Worm (Caenorhabditis elegans): ENCODE data around the gene rbm-42.

- TF ChIP-seq elt-1 (tag; optimal IDR thresholded peaks at IDR 0.05; ENCODE audit: borderline replicate concordance, insufficient read depth) = no peak
- TF ChIP-seq nhr-12 (tag; optimal IDR thresholded peaks at IDR 0.05) = no peak
- TF ChIP-seq mab-5 (tag; optimal IDR thresholded peaks at IDR 0.05) = no peak
- TF ChIP-seq cnd-1 (tag; optimal IDR thresholded peaks at IDR 0.05) = no peak
- no peak for TF ChIP-seq ces-1 (GFP tag; optimal IDR thresholded peaks at IDR 0.05)
- TF ChIP-seq unc-39 (tag; optimal IDR thresholded peaks at IDR 0.05) = no peak
- no peak for TF ChIP-seq unc-62 (GFP tag; optimal IDR thresholded peaks at IDR 0.05)
- no peak for TF ChIP-seq nhr-28 (tag; optimal IDR thresholded peaks at IDR 0.05)
- TF ChIP-seq sptf-1 (tag; optimal IDR thresholded peaks at IDR 0.05) = no peak
- no peak for TF ChIP-seq nhr-237 (tag; optimal IDR thresholded peaks at IDR 0.05)
- no peak for TF ChIP-seq mls-2 (tag; optimal IDR thresholded peaks at IDR 0.05)
- TF ChIP-seq lsy-2 (tag; optimal IDR thresholded peaks at IDR 0.05) = no peak
- no peak for TF ChIP-seq lin-13 (tag; optimal IDR thresholded peaks at IDR 0.05)
These were observed 27.3 kb downstream of the rbm-42 start for ce11 chrIII:5125759-5126158.

All from whole organism, mixed stage, embryonic.